Worm (Caenorhabditis elegans): ENCODE results near the gene C49A9.5.

- TF ChIP-seq mdl-1 (tag; optimal IDR thresholded peaks at IDR 0.05) (no peak), unc-62 (GFP tag; optimal IDR thresholded peaks at IDR 0.05) (no peak)
Measured at ce11 chrIV:6219429-6219828, 6.0 kb downstream of the C49A9.5 start, which contains the start of gene C49A9.4.
